Worm (Caenorhabditis elegans) whole organism, L4/young adult: Measurements from ENCODE around the gene C06H5.6.

Experiments used
- W03F9.2 ChIP-seq: fragments of 150-350 bp; optimal IDR thresholded peaks from 2 replicates; lab custom pipeline; 2014; ENCODE audit warnings: missing biosample characterization, missing genetic modification characterization
- dao-5 ChIP-seq: sonication (generic microtip); optimal IDR thresholded peaks from 2 replicates; lab custom pipeline; 2016; ENCODE audit warnings: missing genotype, missing genetic modification characterization, moderate library complexity, missing compliant biosample characterization
- him-1 ChIP-seq: sonication (generic microtip); optimal IDR thresholded peaks from 2 replicates; lab custom pipeline; 2016; ENCODE audit warnings: missing genotype, missing genetic modification reagents, missing genetic modification characterization, missing compliant biosample characterization

DNA sequence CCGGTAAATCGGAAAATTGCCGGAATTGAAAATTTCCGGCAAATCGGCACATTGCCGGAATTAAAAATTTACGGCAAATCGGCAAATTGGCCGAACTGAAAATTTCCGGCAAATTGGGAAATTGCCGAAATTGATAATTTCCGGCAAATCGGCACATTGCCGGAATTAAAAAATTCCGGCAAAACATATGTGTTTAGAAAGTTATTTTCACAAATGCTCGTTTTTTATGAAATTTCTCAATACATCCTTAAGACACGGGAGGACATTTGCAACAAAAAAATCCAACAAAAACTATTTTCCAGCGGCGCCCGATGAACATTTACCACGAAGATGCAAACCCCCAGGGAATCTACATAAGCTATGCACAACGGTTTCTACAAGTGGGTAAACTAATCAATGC is 29.9 kb upstream of the C06H5.6 start, which contains the start of gene C06H5.8:
- TF ChIP-seq W03F9.2 (no peak), dao-5 (tag; lab: Kevin White, UChicago) (no peak), him-1 (tag; lab: Kevin White, UChicago) (no peak)
